Worm (Caenorhabditis elegans): ENCODE measurements around the gene fbxb-74.

DNA sequence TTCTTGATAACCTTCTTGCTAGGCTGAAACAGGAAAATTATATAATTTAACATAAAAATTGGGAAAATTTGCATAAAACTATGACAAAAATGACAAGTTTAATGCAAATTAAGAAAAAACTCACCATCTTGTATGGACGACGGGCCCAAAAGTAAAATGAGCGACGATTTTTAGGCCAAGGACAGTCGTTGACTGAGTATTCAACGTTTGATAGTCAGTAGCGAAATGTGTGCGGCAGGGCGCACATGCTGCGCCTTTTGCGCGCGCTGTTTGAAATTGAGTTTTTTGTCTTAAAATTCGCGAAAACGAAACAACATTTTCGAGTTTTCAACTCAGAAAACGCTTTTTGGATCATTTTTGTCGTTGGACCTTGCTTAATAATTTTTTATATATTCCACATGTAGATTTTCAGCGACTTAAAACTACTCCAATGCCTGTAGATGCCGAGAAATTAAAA lies 48.6 kb downstream of the fbxb-74 start, which contains the start of the genes rpl-7A and set-21:
- TF ChIP-seq lin-13 (GFP tag; optimal IDR thresholded peaks at IDR 0.05): peak; percentile 92
- TF ChIP-seq nhr-12 (tag; optimal IDR thresholded peaks at IDR 0.05): no peak

Data from whole organism, L2 larva.